Fruit fly (Drosophila melanogaster): ENCODE results near the gene Atxn7.
A peak's percentile ranks its signal among the peaks of the same experiment; 100 is the strongest.

Gene Atxn7

dm6 chr2L:2370352-2370751 lies 5.3 kb upstream of the Atxn7 start:
- TF ChIP-seq CG30431 (GFP tag; optimal IDR thresholded peaks at IDR 0.05) (no peak), CG10543 (GFP tag; optimal IDR thresholded peaks at IDR 0.05) (no peak), crc (GFP tag; optimal IDR thresholded peaks at IDR 0.05) (no peak), ftz-f1 (GFP tag; optimal IDR thresholded peaks at IDR 0.05) (no peak), Ada2b (GFP tag; IDR thresholded peaks at IDR 0.05) (no peak), gsb (GFP tag; IDR thresholded peaks at IDR 0.05) (no peak), h (optimal IDR thresholded peaks at IDR 0.05) (no peak), ranshi (GFP tag; IDR thresholded peaks at IDR 0.05) (no peak), bab2 (GFP tag; optimal IDR thresholded peaks at IDR 0.05) (no peak), crol (GFP tag; IDR thresholded peaks at IDR 0.05) (no peak), CG10274 (GFP tag; optimal IDR thresholded peaks at IDR 0.05) (no peak), peb (GFP tag; IDR thresholded peaks at IDR 0.05) (no peak), tna (GFP tag; IDR thresholded peaks at IDR 0.05; ENCODE audit: partially characterized antibody) (no peak), Lpt (GFP tag; optimal IDR thresholded peaks at IDR 0.05) (no peak), HmgD (GFP tag; optimal IDR thresholded peaks at IDR 0.05) (no peak), CG11093 (GFP tag; IDR thresholded peaks at IDR 0.05) (no peak), bbx (GFP tag; IDR thresholded peaks at IDR 0.05; ENCODE audit: partially characterized antibody) (no peak), ac (GFP tag; optimal IDR thresholded peaks at IDR 0.05) (no peak), Dref (GFP tag; IDR thresholded peaks at IDR 0.05) (no peak), her (GFP tag; optimal IDR thresholded peaks at IDR 0.05) (no peak)

dm6 chr2L:2371406-2372111 lies 4.1 kb upstream of the Atxn7 start, which contains the start of gene CG3597:
Gene CG3597 (minus strand): TSS chr2L:2371524.
- peak in 1 of 2 experiments; percentile 14 for TF ChIP-seq Pdp1 (GFP tag; optimal IDR thresholded peaks at IDR 0.05)
- no peak for TF ChIP-seq nau (GFP tag; optimal IDR thresholded peaks at IDR 0.05)
- TF ChIP-seq az2 (GFP tag; optimal IDR thresholded peaks at IDR 0.05): no peak
- peak; percentile 51 for TF ChIP-seq exex (tag; optimal IDR thresholded peaks at IDR 0.05)
- peak; percentile 11 for TF ChIP-seq CG15479 (GFP tag; optimal IDR thresholded peaks at IDR 0.05)

- TF ChIP-seq Deaf1 (tag; optimal IDR thresholded peaks at IDR 0.05): no peak
- TF ChIP-seq CG8359 (GFP tag; optimal IDR thresholded peaks at IDR 0.05; ENCODE audit: borderline replicate concordance): no peak
- no peak for TF ChIP-seq prd (optimal IDR thresholded peaks at IDR 0.05)
- no peak for TF ChIP-seq prd (GFP tag; IDR thresholded peaks at IDR 0.05)
- TF ChIP-seq HmgD (GFP tag; optimal IDR thresholded peaks at IDR 0.05): no peak
- no peak for TF ChIP-seq Sry-β (GFP tag; optimal IDR thresholded peaks at IDR 0.05)
- no peak for TF ChIP-seq wor (GFP tag; IDR thresholded peaks at IDR 0.05)
- TF ChIP-seq p53 (GFP tag; optimal IDR thresholded peaks at IDR 0.05): no peak
- no peak for TF ChIP-seq Lpt (GFP tag; optimal IDR thresholded peaks at IDR 0.05)
- TF ChIP-seq CG10431 (GFP tag; optimal IDR thresholded peaks at IDR 0.05): no peak
- peak; percentile 97 for TF ChIP-seq sug (tag; optimal IDR thresholded peaks at IDR 0.05)
- no peak for TF ChIP-seq CG8089 (GFP tag; optimal IDR thresholded peaks at IDR 0.05)
- TF ChIP-seq tna (GFP tag; IDR thresholded peaks at IDR 0.05; ENCODE audit: partially characterized antibody): no peak
- no peak for TF ChIP-seq Mrtf (GFP tag; IDR thresholded peaks at IDR 0.05)
- 0 out of 4 replicates have a peak, but pooled peaks have one; percentile 43 for TF ChIP-seq chinmo (GFP tag; IDR thresholded peaks at IDR 0.05; ENCODE audit: partially characterized antibody)
- TF ChIP-seq CG8924 (tag; optimal IDR thresholded peaks at IDR 0.05): no peak
- TF ChIP-seq fd102C (GFP tag; optimal IDR thresholded peaks at IDR 0.05): no peak
- peak; percentile 1 for TF ChIP-seq sd (tag; optimal IDR thresholded peaks at IDR 0.05)
- TF ChIP-seq fu2 (GFP tag; optimal IDR thresholded peaks at IDR 0.05): no peak
- peak; percentile 75 for TF ChIP-seq cwo (GFP tag; optimal IDR thresholded peaks at IDR 0.05)
- TF ChIP-seq HLHmδ (GFP tag; optimal IDR thresholded peaks at IDR 0.05): no peak
- no peak for TF ChIP-seq CG15073 (GFP tag; optimal IDR thresholded peaks at IDR 0.05)
- TF ChIP-seq ewg (GFP tag; optimal IDR thresholded peaks at IDR 0.05): no peak
- no peak for TF ChIP-seq CG2678 (tag; optimal IDR thresholded peaks at IDR 0.05)
- TF ChIP-seq Hsf (GFP tag; optimal IDR thresholded peaks at IDR 0.05): no peak
- no peak for TF ChIP-seq CG18619 (GFP tag; optimal IDR thresholded peaks at IDR 0.05)
Measured at dm6 chr2L:2372112-2372449, 3.6 kb upstream of the Atxn7 start.

Data from whole organism, embryonic.